Worm (Caenorhabditis elegans): ENCODE measurements around the gene str-81.
"Not testable (repeated sequence)": the region's sequence is repeated elsewhere in the genome, so short reads cannot be mapped to it uniquely, and the experiment has no call there.

Gene str-81

ce11 chrV:19276354-19276753 lies 25.5 kb upstream of the str-81 start:
- no peak for TF ChIP-seq pat-9 (tag; optimal IDR thresholded peaks at IDR 0.05)
- no peak for TF ChIP-seq madf-2 (tag; optimal IDR thresholded peaks at IDR 0.05)
- TF ChIP-seq dve-1 (tag; optimal IDR thresholded peaks at IDR 0.05) = no peak
- TF ChIP-seq mec-3 (tag; optimal IDR thresholded peaks at IDR 0.05; ENCODE audit: borderline replicate concordance) = no peak
- TF ChIP-seq ceh-34 (tag; optimal IDR thresholded peaks at IDR 0.05) = no peak
- TF ChIP-seq zip-5 (tag; optimal IDR thresholded peaks at IDR 0.05) = no peak
- no peak for TF ChIP-seq C38D4.7 (GFP tag; optimal IDR thresholded peaks at IDR 0.05)

ce11 chrV:19264148-19264547 lies 13.3 kb upstream of the str-81 start, which contains the start of gene F21D9.1:
Gene F21D9.1 (plus strand): TSS chrV:19264448.
- not testable (repeated sequence) for TF ChIP-seq pros-1, ceh-18, dve-1 (tag; optimal IDR thresholded peaks at IDR 0.05)

ce11 chrV:19262349-19262748 lies 11.5 kb upstream of the str-81 start, which contains the start of gene F21D9.2:
Gene F21D9.2 (minus strand): TSS chrV:19262449.
- TF ChIP-seq C38D4.7 (GFP tag; optimal IDR thresholded peaks at IDR 0.05) (no peak), lim-6 (tag; optimal IDR thresholded peaks at IDR 0.05) (no peak), ceh-19 (GFP tag; optimal IDR thresholded peaks at IDR 0.05) (no peak), F13H6.1 (tag; optimal IDR thresholded peaks at IDR 0.05) (no peak), sdc-2 (tag; optimal IDR thresholded peaks at IDR 0.05) (no peak)

DNA sequence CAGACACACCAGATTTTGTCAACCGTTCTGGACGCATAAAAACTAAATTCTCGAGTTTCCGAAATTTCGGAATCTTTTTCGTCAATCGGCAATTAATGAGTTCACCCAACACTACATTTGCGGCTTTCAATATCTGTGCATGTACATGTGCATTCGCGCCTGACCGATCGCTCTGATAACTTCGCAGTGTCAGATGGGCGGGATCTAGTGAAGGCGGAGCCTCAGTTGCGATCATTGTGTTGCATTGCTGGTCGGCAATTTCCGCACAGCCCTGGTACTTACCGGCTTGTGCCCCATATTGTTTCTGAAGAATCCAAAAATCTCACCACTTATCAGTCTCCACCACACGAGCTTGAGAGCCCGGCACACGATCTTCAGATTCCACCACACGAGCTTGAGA lies 9.8 kb upstream of the str-81 start:
- TF ChIP-seq unc-86 (tag; optimal IDR thresholded peaks at IDR 0.05) = no peak
- no peak for TF ChIP-seq syd-9 (tag; optimal IDR thresholded peaks at IDR 0.05)
- no peak for TF ChIP-seq lin-11 (tag; optimal IDR thresholded peaks at IDR 0.05)
- TF ChIP-seq gmeb-2 (tag; optimal IDR thresholded peaks at IDR 0.05) = no peak
- TF ChIP-seq ztf-16 (tag; optimal IDR thresholded peaks at IDR 0.05) = no peak
- no peak for TF ChIP-seq hlh-13 (GFP tag; optimal IDR thresholded peaks at IDR 0.05)
- TF ChIP-seq unc-55 (GFP tag; optimal IDR thresholded peaks at IDR 0.05) = no peak
- no peak for TF ChIP-seq che-1 (tag; optimal IDR thresholded peaks at IDR 0.05)

- TF ChIP-seq lin-11 (tag; optimal IDR thresholded peaks at IDR 0.05) (no peak), ets-4 (tag; optimal IDR thresholded peaks at IDR 0.05) (no peak), gmeb-2 (tag; optimal IDR thresholded peaks at IDR 0.05) (no peak), K02D7.2 (tag; optimal IDR thresholded peaks at IDR 0.05) (no peak), nhr-11 (tag; optimal IDR thresholded peaks at IDR 0.05) (no peak)
These were observed 8.5 kb upstream of the str-81 start for ce11 chrV:19259403-19259802.

- TF ChIP-seq hlh-30 (tag; optimal IDR thresholded peaks at IDR 0.05; ENCODE audit: insufficient read depth) = no peak
- no peak for TF ChIP-seq tbx-2 (tag; optimal IDR thresholded peaks at IDR 0.05)
- no peak for TF ChIP-seq K09A11.1 (tag; optimal IDR thresholded peaks at IDR 0.05; ENCODE audit: insufficient read depth)
- TF ChIP-seq pax-1 (tag; optimal IDR thresholded peaks at IDR 0.05) = no peak
- TF ChIP-seq elt-2 (tag; optimal IDR thresholded peaks at IDR 0.05) = no peak
- no peak for TF ChIP-seq unc-42 (tag; optimal IDR thresholded peaks at IDR 0.05)
- no peak for TF ChIP-seq Y22D7AL.16 (tag; optimal IDR thresholded peaks at IDR 0.05)
- no peak for TF ChIP-seq unc-86 (tag; optimal IDR thresholded peaks at IDR 0.05)
- TF ChIP-seq C38D4.7 (GFP tag; optimal IDR thresholded peaks at IDR 0.05) = no peak
- TF ChIP-seq hlh-15 (tag; optimal IDR thresholded peaks at IDR 0.05) = no peak
- TF ChIP-seq ceh-34 (tag; optimal IDR thresholded peaks at IDR 0.05) = no peak
- TF ChIP-seq ceh-31 (tag; optimal IDR thresholded peaks at IDR 0.05) = no peak
- TF ChIP-seq npax-4 (tag; optimal IDR thresholded peaks at IDR 0.05) = no peak
- TF ChIP-seq che-1 (tag; optimal IDR thresholded peaks at IDR 0.05) = no peak
- TF ChIP-seq fkh-6 (tag; optimal IDR thresholded peaks at IDR 0.05) = no peak
- TF ChIP-seq ceh-9 (tag; optimal IDR thresholded peaks at IDR 0.05) = no peak
- no peak for TF ChIP-seq dmd-4 (tag; optimal IDR thresholded peaks at IDR 0.05; ENCODE audit: borderline replicate concordance)
- TF ChIP-seq mec-3 (tag; optimal IDR thresholded peaks at IDR 0.05; ENCODE audit: borderline replicate concordance) = no peak
These were observed 6.8 kb upstream of the str-81 start, which contains the start of gene F21D9.3 for ce11 chrV:19257653-19258052. Gene F21D9.3 (minus strand): TSS chrV:19257753.

Data from whole organism, late embryonic.